Worm (Caenorhabditis elegans) whole organism, L1 larva: ENCODE results near the gene M28.9.

ENCODE experiments used
- blmp-1 ChIP-seq: fragments of 150-350 bp; optimal IDR thresholded peaks from 2 replicates; lab custom pipeline; 2014; ENCODE audit warnings: missing biosample characterization, missing genetic modification characterization
- efl-1 ChIP-seq, 4 experiments: fragments of 150-350 bp; optimal IDR thresholded peaks in 3 of 4; peaks in 1 of 4; 1 replicate in 1 of 4; 2 replicates in 3 of 4; lab custom pipeline; 2014; ENCODE audit warnings: missing biosample characterization in 2 of 4, missing genetic modification characterization in 2 of 4, missing genetic modification reagents in 2 of 4
- efl-3 ChIP-seq: fragments of 200-800 bp; sonication (Bioruptor generic); optimal IDR thresholded peaks from 2 replicates; lab custom pipeline; 2018; ENCODE audit warnings: mild to moderate bottlenecking, missing genetic modification characterization, missing compliant biosample characterization
- nhr-84 ChIP-seq: sonication (generic microtip); optimal IDR thresholded peaks from 2 replicates; lab custom pipeline; 2017; ENCODE audit warnings: missing biosample characterization, missing genetic modification characterization

Gene M28.9

DNA sequence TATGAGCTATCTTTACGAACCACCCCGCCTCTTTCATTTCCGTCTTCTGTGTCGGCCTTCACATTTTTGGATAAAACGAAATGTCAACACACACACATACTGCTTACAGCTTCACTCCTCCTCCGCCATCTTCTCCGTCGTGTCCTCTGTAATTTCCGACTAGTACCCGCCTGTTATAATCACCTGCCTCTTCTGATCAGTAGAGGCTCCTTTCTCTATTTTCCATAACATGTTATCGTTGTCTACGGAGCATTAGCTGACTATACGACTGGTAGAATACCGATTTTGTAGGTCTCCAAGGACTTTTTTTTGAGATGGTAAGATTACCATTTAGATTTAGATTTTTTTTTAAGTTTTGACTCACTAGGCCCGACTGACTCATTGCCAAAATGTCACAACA lies 45.7 kb downstream of the M28.9 start:
- no peak for TF ChIP-seq blmp-1
- TF ChIP-seq efl-3, result no peak
- TF ChIP-seq efl-1 (optimal IDR thresholded peaks at IDR 0.05; lab: Kevin White, UChicago), result no peak
- peak in 1 of 2 experiments; percentile 9 for TF ChIP-seq efl-1 (GFP tag; optimal IDR thresholded peaks at IDR 0.05 in 1 of 2; lab: Kevin White, UChicago)
- no peak for TF ChIP-seq nhr-84 (tag; lab: Kevin White, UChicago)
